Worm (Caenorhabditis elegans) whole organism, midembryonic: Measurements from ENCODE around the gene fask-1.

Source experiments
- T22C8.4 ChIP-seq: fragments of 200-800 bp; sonication (Bioruptor generic); IDR thresholded peaks from 2 replicates; pipeline ENCODE4 v1.3.6; 2022; ENCODE audit warnings: missing genetic modification characterization, missing compliant biosample characterization
- cog-1 ChIP-seq: sonication (generic microtip); optimal IDR thresholded peaks from 2 replicates; lab custom pipeline; 2016; ENCODE audit warnings: missing genetic modification characterization, missing compliant biosample characterization
- flt-1 ChIP-seq: fragments of 200-800 bp; sonication (Bioruptor generic); IDR thresholded peaks from 2 replicates; pipeline ENCODE4 v1.3.6; 2022; ENCODE audit warnings: missing genetic modification characterization, missing compliant biosample characterization
- klf-2 ChIP-seq: fragments of 200-800 bp; sonication (Bioruptor generic); conservative IDR thresholded peaks from 2 replicates; pipeline ENCODE4 v1.3.6; 2022; ENCODE audit warnings: missing genetic modification reagents, missing genetic modification characterization, missing compliant biosample characterization
- med-1 ChIP-seq: sonication (generic microtip); optimal IDR thresholded peaks from 2 replicates; lab custom pipeline; 2017; ENCODE audit warnings: missing genetic modification characterization, mild to moderate bottlenecking, missing compliant biosample characterization, antibody characterized with exemption, missing genetic modification reagents; ENCODE audit not compliant: insufficient read depth
- ref-1 ChIP-seq: fragments of 200-800 bp; sonication (Bioruptor generic); conservative IDR thresholded peaks from 2 replicates; pipeline ENCODE4 v1.3.6; 2022; ENCODE audit warnings: missing genetic modification reagents, missing genetic modification characterization, missing compliant biosample characterization
- tab-1 ChIP-seq: fragments of 200-800 bp; sonication (Bioruptor generic); IDR thresholded peaks from 2 replicates; pipeline ENCODE4 v1.3.6; 2022; ENCODE audit warnings: missing genetic modification characterization, missing compliant biosample characterization
- ztf-23 ChIP-seq: fragments of 200-800 bp; sonication (Bioruptor generic); IDR thresholded peaks from 2 replicates; pipeline ENCODE4 v1.3.6; 2022; ENCODE audit warnings: missing genetic modification reagents, missing genetic modification characterization, missing compliant biosample characterization
- ztf-29 ChIP-seq: fragments of 200-800 bp; sonication (Bioruptor generic); IDR thresholded peaks from 2 replicates; pipeline ENCODE4 v1.3.6; 2022; ENCODE audit warnings: missing genetic modification reagents, missing genetic modification characterization, missing compliant biosample characterization

ce11 chrIV:13077694-13078093 lies 22.8 kb upstream of the fask-1 start:
- TF ChIP-seq flt-1 (GFP tag; lab: Robert Waterston, UW) (no peak), klf-2 (no peak), ref-1 (GFP tag; lab: Robert Waterston, UW) (no peak), ztf-23 (GFP tag; lab: Robert Waterston, UW) (no peak), cog-1 (tag; lab: Kevin White, UChicago) (no peak), ztf-29 (GFP tag; lab: Robert Waterston, UW) (no peak), med-1 (GFP tag; lab: Kevin White, UChicago) (no peak), T22C8.4 (GFP tag; lab: Robert Waterston, UW) (no peak), tab-1 (GFP tag; lab: Robert Waterston, UW) (no peak)
